Worm (Caenorhabditis elegans) whole organism, L4/young adult: ENCODE data around the gene srj-21.

ENCODE experiments used
- W03F9.2 ChIP-seq: fragments of 150-350 bp; optimal IDR thresholded peaks from 2 replicates; lab custom pipeline; 2014; ENCODE audit warnings: missing biosample characterization, missing genetic modification characterization
- dao-5 ChIP-seq: sonication (generic microtip); optimal IDR thresholded peaks from 2 replicates; lab custom pipeline; 2016; ENCODE audit warnings: missing genotype, missing genetic modification characterization, moderate library complexity, missing compliant biosample characterization
- him-1 ChIP-seq: sonication (generic microtip); optimal IDR thresholded peaks from 2 replicates; lab custom pipeline; 2016; ENCODE audit warnings: missing genotype, missing genetic modification reagents, missing genetic modification characterization, missing compliant biosample characterization

DNA sequence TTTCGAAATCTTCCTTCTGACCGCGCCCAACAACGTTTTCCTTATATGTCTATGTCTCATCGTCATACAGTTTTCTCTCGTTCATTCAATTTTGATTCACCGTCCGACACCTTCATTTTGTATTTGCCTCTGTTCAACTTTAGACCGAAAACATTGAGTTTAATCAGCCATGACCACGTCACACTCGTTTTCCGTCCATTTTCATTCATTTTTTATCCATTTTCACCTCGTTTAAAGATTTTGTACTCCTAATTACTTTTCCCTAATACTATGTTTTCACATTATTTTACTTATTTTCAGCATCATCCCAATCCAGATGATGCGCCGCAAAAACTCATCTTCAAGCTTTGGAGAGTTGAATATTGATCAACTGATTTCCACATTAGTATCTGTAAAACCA is 42.9 kb upstream of the srj-21 start, which contains the start of gene pph-1:
- TF ChIP-seq W03F9.2 (tag; lab: Kevin White, UChicago) = no peak
- TF ChIP-seq dao-5 (tag; lab: Kevin White, UChicago) = no peak
- no peak for TF ChIP-seq him-1 (tag; lab: Kevin White, UChicago)
